Fruit fly (Drosophila melanogaster): ENCODE measurements around the gene Top2.

Gene Top2

DNA sequence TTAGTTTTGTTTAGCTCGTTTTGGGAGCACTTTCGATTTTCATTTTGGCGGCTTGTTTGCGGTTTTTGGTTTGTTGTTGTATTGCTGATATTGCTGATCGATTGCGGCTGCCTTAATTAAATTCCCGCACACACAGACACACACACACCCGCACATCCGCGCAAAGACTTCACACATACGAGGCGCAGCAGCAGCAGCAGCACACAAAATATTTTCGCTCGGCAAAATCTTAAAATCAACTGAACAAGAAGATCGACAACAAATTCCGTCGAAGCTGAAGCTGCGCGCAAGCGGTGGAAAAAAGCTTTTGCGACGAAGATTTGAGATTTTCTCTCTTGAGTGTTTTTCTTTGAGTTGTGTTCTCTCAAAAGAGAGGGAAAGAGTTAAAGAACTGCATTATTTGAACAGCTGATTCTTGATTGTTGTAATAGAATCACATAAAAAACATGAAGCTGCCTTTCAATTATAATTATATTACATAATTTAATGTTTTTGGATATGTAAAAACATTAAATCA, 39.0 kb downstream of the Top2 start:
- TF ChIP-seq Dfd (GFP tag; optimal IDR thresholded peaks at IDR 0.05), result peak; percentile 76
- no peak for TF ChIP-seq OdsH (GFP tag; optimal IDR thresholded peaks at IDR 0.05)

dm6 chr2L:19413118-19413893, 40.0 kb downstream of the Top2 start:
- TF ChIP-seq dmrt93B (GFP tag; optimal IDR thresholded peaks at IDR 0.05), result no peak
- TF ChIP-seq dl (GFP tag; optimal IDR thresholded peaks at IDR 0.05; ENCODE audit: insufficient read depth in 1 of 2, partially characterized antibody in 2 of 2), result no peak
- no peak for TF ChIP-seq jim (GFP tag; optimal IDR thresholded peaks at IDR 0.05)
- TF ChIP-seq Myc (optimal IDR thresholded peaks at IDR 0.05), result no peak
- no peak for TF ChIP-seq usp (GFP tag; optimal IDR thresholded peaks at IDR 0.05)
- TF ChIP-seq Hnf4 (GFP tag; optimal IDR thresholded peaks at IDR 0.05), result no peak
- TF ChIP-seq rgr (GFP tag; optimal IDR thresholded peaks at IDR 0.05), result no peak
- TF ChIP-seq br (GFP tag; optimal IDR thresholded peaks at IDR 0.05), result no peak
- no peak for TF ChIP-seq GATAd (GFP tag; optimal IDR thresholded peaks at IDR 0.05)
- TF ChIP-seq Rel (GFP tag; optimal IDR thresholded peaks at IDR 0.05), result no peak
- no peak for TF ChIP-seq Rel (tag; optimal IDR thresholded peaks at IDR 0.05)
- no peak for TF ChIP-seq h (GFP tag; optimal IDR thresholded peaks at IDR 0.05)
- no peak for TF ChIP-seq brk (GFP tag; optimal IDR thresholded peaks at IDR 0.05)
- no peak for TF ChIP-seq CrebA (GFP tag; optimal IDR thresholded peaks at IDR 0.05; ENCODE audit: borderline replicate concordance)
- TF ChIP-seq sage (GFP tag; optimal IDR thresholded peaks at IDR 0.05), result no peak

DNA sequence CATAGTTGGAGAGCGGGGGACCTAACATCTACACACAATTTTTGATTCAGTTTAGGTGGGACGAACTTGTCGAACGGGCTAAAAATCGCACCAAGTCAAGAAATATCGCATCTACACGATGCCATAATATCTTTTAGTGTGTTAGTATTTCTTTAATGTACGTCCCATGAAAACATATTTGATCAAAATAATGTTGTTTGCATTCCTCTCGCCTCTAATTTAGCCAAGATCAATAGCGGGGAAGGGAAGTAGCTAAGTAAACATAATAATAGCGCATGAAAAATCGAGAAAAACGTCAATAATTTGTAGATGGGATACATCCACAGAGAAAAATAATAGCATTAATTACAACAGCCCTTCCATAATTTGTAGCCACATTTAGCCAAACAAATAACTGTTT, 41.3 kb downstream of the Top2 start:
- no peak for TF ChIP-seq Rel (GFP tag; optimal IDR thresholded peaks at IDR 0.05)
- no peak for TF ChIP-seq Rel (tag; optimal IDR thresholded peaks at IDR 0.05)
- no peak for TF ChIP-seq Hr78 (GFP tag; optimal IDR thresholded peaks at IDR 0.05)
- TF ChIP-seq pan (optimal IDR thresholded peaks at IDR 0.05), result no peak
- TF ChIP-seq dsf (GFP tag; optimal IDR thresholded peaks at IDR 0.05; ENCODE audit: borderline replicate concordance), result no peak
- no peak for TF ChIP-seq br (GFP tag; optimal IDR thresholded peaks at IDR 0.05)
- TF ChIP-seq Dfd (GFP tag; optimal IDR thresholded peaks at IDR 0.05), result no peak
- TF ChIP-seq foxo (GFP tag; optimal IDR thresholded peaks at IDR 0.05), result no peak
- TF ChIP-seq usp (GFP tag; optimal IDR thresholded peaks at IDR 0.05), result no peak
- no peak for TF ChIP-seq Sp1 (GFP tag; optimal IDR thresholded peaks at IDR 0.05)
- no peak for TF ChIP-seq Mio (GFP tag; optimal IDR thresholded peaks at IDR 0.05)

DNA sequence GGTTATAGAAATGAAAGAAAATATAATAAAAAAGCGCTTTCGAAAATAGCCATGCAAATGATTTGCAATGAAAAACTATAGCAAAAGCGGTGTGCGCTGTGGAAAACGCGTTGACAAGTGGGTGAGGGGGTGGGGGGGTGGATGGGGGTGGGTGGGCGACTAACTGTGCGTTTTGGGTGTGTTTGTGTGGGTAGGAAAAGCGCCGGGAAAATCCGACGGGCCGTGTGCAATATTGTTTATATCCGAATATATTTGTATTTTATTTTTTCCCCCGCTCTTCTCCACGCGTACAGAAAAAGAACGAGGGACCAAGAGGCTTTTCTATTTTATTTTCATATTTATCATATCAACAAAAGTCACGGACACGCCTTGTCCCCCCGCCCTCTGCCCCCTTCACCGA, 46.9 kb downstream of the Top2 start:
- TF ChIP-seq dsf (GFP tag; optimal IDR thresholded peaks at IDR 0.05; ENCODE audit: borderline replicate concordance) (no peak), Hr83 (GFP tag; optimal IDR thresholded peaks at IDR 0.05; ENCODE audit: poor library complexity, severe bottlenecking) (no peak), usp (GFP tag; optimal IDR thresholded peaks at IDR 0.05) (no peak), Hr78 (GFP tag; optimal IDR thresholded peaks at IDR 0.05) (no peak), h (GFP tag; optimal IDR thresholded peaks at IDR 0.05) (no peak), fru (GFP tag; optimal IDR thresholded peaks at IDR 0.05) (no peak), OdsH (GFP tag; optimal IDR thresholded peaks at IDR 0.05) (no peak), woc (GFP tag; optimal IDR thresholded peaks at IDR 0.05) (no peak), Mio (GFP tag; optimal IDR thresholded peaks at IDR 0.05) (no peak), lola (GFP tag; optimal IDR thresholded peaks at IDR 0.05) (no peak), Abd-B (GFP tag; optimal IDR thresholded peaks at IDR 0.05) (no peak), dl (GFP tag; optimal IDR thresholded peaks at IDR 0.05; ENCODE audit: insufficient read depth in 1 of 2, partially characterized antibody in 2 of 2) (no peak), Myc (optimal IDR thresholded peaks at IDR 0.05) (no peak), psq (GFP tag; optimal IDR thresholded peaks at IDR 0.05) (no peak), Dfd (GFP tag; optimal IDR thresholded peaks at IDR 0.05) (no peak), jim (GFP tag; optimal IDR thresholded peaks at IDR 0.05) (no peak)

DNA sequence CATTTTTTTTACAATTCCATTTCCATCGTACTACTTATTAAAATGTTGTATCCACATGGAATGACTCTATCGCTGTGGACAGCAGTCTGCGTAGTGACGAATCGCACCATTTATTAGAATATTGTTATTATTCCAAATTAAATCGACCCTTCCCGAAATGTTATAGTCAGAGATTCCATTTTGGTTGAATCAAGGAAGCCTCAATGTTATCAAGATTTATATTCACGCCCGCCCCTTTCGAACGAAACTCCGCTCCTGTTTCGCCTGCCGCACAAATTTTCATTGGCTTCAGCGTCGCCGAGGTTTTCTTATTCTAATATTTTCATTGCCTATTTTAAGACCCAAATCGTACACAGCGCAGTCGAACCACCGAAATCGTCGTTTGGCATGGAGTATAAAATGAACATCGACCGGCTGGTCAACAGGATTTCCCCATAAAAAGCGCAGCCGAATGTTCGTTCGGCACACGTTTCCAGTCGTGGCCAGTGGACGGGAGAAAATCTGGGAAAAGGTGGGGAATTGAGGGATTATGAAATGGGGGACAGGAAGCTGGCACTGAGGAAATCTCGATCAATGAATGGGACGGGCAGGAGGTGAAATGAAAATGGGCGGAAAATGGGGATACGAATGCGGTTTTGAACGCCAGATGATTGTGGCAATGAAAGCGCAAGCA, 47.5 kb downstream of the Top2 start:
- no peak for TF ChIP-seq Hr83 (GFP tag; optimal IDR thresholded peaks at IDR 0.05; ENCODE audit: poor library complexity, severe bottlenecking)
- TF ChIP-seq pan (optimal IDR thresholded peaks at IDR 0.05), result no peak
- TF ChIP-seq Hr78 (GFP tag; optimal IDR thresholded peaks at IDR 0.05), result no peak

Data from whole organism, wandering third instar larva.